Fruit fly (Drosophila melanogaster): ENCODE measurements around the gene CG14341.

CG14341 gene

DNA sequence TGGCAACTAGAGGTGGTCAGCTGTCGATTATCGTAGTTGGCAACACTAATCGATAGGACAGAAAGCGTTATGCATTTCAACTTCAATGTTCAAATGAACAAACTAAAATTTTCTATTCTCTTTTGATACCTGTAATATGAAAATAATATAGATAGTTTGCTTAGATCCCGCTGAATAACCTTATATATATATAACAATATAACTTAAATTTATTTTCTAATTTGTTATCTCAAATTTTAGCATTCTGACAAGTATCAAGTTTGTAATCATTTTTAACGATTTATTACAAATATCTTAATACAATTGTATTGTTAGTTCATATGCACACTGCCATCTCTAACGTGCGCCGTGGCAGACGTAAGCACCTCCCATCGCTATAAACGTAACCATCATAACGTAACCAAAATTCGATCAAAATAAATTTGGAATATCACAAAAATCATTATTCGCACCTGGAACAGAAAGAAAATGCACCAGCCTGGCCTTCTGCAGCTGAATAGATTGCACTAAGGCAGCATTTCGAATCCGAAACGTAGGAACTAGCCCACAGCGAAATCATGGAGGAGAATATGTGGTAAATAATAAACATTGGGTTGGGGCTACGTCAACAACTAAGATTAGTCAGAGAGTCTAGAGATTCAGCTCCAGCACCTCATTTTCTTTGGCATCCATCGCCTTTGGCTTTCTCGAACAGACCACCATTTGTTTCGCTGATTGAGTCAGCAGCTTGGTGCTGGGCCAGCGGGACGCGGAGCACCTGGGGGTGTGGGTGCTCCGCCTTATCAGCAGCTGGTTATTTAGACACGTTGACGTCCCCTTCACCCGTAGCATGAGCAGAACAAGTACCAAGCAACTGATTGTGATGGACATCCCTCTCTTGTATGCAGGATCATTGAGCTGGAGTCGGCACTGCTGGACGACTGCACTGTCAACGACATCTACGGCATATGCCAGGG, 37.1 kb upstream of the CG14341 start, which contains the start of the genes Pino and TBC1D23:
TSS of gene Pino (minus strand) at position 22 of the 956 bp plus-strand sequence.
TSS of gene TBC1D23 (plus strand) at position 385 of the 956 bp plus-strand sequence.
- TF ChIP-seq CG17801 (GFP tag; optimal IDR thresholded peaks at IDR 0.05; ENCODE audit: partially characterized antibody) = peak; percentile 67

DNA sequence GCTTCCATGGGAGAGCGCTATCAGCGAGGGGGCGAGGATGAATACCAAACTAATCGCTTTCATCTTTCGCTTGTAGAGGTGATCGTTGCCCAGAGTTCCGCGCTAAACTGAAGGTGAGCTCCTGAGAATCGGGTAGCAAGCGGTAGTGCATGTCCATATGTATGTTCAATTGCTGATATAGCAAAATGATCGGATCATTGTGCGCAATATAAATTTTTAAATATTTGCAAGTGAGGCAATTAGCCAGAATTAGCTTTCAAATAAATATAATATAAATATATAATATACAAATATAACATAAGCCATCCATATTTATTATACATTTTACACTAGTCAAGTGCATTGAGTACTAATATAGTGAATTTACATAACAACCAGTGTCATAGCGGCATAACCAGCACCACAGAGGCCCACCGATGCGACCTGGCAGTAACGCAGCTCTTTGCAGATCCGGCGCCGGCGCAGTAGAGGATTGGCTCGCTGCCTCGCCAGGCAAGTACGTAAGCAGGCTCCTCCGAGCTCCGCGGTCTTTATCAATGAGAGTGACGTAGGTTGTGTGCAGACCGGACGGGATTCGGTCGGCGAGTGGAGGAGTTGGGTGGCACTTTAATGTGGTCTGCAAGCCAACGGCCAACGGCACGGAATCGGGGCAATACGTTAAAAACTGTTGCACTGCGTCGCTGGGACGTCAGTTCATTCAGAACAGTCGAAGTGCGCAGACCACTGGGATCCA, 32.1 kb upstream of the CG14341 start, which contains the start of the genes Iris and CG4577:
TSS of gene Iris (minus strand) at position 88 of the 733 bp plus-strand sequence.
TSS of gene CG4577 (plus strand) at position 683 of the 733 bp plus-strand sequence.
- TF ChIP-seq CG17801 (GFP tag; optimal IDR thresholded peaks at IDR 0.05; ENCODE audit: partially characterized antibody) = no peak

DNA sequence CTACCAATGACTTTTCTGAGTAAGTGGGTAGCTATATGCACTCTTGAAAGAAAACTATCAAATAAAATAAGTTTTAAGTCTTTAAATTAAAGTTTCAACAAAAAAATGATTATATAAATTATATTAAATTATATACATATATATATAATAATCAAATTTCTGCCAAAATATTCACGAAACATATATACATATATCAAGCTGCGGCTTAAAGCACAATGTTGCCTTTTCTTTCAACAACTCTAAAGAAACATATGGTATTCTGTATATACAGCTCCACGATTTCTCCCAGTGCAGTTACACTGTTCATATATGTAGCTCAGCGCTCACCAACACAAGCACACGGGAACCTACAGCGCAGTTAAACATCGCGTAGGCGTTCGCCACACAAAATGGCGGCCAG, 30.8 kb upstream of the CG14341 start:
- no peak for TF ChIP-seq CG17801 (GFP tag; optimal IDR thresholded peaks at IDR 0.05; ENCODE audit: partially characterized antibody)

DNA sequence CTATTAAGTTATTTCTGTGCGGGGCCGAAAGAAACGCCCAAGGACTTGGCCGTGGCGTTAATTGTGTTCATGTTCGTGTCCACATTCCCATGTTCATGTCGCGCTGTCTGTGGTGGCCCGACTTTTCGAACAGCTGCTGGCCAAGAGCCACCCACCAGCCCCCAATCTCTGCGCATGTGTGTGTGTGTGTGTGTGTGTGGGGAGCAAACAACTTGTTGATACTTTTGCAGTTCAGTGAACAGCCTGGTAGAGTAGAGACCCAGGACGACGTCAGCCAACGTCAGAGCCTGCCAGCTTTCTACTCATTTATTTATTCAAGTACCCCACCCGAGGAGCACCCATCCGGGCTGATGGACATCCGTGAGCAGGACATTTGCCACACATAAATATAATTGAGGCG, 29.3 kb upstream of the CG14341 start:
- TF ChIP-seq CG17801 (GFP tag; optimal IDR thresholded peaks at IDR 0.05; ENCODE audit: partially characterized antibody) = no peak

DNA sequence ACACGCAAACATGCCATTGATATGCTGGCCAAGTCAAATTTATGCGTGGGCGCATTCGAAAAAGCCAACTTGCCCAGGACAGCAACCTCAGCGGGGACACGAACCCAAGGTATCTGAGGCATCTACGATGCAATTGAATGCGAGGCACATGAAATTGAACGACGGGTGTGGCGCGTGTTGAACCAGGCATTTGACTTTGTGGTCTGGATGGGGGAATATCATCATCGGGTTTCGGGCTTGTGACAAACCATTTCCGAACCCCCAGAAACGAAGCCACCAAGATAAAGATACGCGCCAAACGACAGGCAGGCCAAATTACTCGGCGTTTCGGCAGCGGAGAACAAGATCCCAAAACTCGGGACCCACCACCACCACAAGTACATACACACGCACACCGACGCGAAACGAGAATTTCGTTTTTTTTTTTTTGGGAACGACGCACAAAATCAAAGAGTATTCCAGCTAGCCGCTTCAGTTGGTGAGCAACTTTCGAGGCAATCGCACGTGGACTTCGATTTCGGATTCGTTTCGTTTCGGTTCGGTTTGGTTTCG, 23.5 kb upstream of the CG14341 start, which contains the start of gene MFS3:
TSS of gene MFS3 (plus strand) at position 472 of the 552 bp plus-strand sequence.
- no peak for TF ChIP-seq CG17801 (GFP tag; optimal IDR thresholded peaks at IDR 0.05; ENCODE audit: partially characterized antibody)

DNA sequence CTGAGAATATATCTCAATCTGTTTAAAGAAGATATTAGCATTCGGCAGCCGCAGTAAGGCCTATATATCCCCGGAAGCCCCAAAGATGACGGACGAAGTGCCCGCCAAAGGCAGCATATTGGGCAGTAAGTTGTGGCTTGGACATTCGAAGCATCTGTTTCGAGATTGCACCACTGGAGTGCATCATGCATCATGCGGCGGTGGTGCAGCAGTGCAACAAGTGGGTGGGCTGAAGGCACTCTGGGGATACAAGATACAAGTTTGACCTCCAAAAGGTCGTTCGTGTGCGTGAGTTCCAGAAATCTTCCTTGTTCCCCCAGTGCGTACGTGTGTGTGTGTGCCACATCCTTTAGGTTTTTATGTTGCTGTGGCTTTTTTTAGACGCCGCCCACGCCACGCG, 23.0 kb upstream of the CG14341 start:
- no peak for TF ChIP-seq CG17801 (GFP tag; optimal IDR thresholded peaks at IDR 0.05; ENCODE audit: partially characterized antibody)

DNA sequence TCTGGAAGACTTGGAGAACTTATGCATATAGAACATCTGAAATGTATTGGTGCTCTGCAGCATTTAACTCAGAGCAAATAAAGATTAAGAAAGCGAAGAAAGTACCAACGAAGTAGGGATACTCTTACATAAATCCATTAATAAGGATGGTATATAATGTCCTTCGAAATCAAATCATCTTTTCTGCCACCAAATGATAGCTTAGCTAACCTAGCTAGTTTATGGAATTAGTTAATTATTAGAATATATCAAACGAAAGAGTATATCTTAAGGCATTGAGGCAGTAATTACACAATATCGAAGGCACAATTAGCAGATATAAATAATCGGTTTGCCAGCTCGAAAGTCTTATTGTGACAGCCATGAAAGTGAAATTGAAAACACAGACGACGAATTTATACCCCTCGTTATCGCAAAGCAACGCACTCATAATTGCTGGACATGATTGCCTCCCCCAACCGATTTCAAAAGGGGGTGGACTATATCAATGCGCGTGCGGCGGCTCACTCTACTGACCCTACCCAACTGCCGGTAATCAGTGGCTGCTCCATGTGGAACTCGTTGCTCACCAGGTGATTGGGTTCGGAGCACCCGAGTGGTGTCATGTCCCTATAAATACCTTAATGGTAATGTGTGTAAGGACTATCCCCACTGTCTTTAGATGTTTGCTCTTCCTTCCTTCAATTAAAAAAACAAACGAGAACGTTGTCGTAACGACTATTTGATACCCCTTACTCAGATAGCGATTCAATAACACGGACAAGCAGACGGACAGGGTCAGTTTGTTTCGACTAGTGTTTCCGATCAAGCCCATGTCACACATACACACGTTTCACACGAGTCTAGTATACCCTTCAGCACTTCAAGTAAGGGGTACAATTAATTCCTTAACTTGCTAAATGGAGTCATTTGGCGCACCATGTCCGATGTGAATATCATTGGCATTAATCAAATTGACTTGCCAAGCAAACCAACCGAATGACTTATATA, 21.6 kb upstream of the CG14341 start:
- TF ChIP-seq CG17801 (GFP tag; optimal IDR thresholded peaks at IDR 0.05; ENCODE audit: partially characterized antibody) = no peak

DNA sequence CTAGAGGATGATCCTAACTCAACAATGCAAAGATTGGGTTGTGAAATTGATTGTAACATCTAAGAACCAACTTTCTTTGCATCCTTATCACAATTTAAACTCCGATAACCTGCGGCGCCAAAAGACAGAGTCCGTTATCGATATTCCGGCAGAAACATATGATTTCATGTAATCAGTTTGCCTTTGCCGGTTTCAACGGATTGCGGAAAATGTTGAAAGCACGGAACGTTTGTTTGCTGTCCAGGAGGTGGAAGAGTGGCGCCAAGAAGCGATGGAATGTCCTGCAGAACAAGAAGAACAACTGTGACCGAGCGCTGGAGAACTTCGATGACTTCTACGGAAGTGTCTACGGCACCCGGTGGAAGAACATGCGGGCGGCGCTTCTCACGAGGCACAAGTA, 18.6 kb upstream of the CG14341 start:
- no peak for TF ChIP-seq CG17801 (GFP tag; optimal IDR thresholded peaks at IDR 0.05; ENCODE audit: partially characterized antibody)

DNA sequence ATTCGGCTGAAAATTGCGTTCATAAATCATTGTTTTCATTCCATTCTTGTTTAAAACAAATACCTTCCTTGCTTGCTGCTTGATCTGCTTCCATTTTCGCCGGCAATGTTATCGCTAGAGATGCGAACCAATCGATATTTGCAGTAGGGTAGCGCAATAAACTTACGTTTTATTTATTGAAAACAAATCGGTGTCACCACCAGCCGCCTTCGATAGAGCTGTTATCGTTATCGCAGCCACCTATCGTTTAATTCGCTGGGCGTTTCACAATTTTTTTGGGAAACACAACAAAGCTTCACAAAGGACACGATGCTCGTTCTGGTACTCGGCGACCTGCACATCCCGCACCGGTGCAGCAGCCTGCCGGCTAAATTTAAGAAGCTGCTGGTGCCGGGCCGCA, 15.8 kb upstream of the CG14341 start, which contains the start of the genes Tfb4 and Vps29:
TSS of gene Tfb4 (minus strand) at position 124 of the 400 bp plus-strand sequence.
TSS of gene Vps29 (plus strand) at position 213 of the 400 bp plus-strand sequence.
- peak; percentile 62 for TF ChIP-seq CG17801 (GFP tag; optimal IDR thresholded peaks at IDR 0.05; ENCODE audit: partially characterized antibody)

DNA sequence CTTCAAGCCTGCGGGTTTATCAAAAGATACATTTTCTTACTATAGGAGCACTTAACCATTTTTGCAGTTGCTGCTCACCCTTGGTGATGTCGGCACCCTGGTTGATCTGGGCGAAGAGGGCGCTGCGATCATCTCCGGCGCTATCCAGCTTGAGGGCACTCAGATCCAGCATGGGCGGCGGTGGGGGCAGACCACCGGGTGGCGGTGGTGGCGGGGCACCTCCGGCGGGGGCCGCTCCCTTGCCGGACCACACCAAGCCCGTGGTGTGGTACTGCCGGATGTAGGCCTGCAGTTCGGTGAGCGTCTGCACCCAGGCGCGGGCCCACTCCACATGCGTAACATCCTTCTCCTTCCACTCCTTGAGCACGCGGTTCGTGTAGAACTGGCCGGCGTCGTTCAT, 13.6 kb upstream of the CG14341 start:
- TF ChIP-seq CG17801 (GFP tag; optimal IDR thresholded peaks at IDR 0.05; ENCODE audit: partially characterized antibody) = no peak

DNA sequence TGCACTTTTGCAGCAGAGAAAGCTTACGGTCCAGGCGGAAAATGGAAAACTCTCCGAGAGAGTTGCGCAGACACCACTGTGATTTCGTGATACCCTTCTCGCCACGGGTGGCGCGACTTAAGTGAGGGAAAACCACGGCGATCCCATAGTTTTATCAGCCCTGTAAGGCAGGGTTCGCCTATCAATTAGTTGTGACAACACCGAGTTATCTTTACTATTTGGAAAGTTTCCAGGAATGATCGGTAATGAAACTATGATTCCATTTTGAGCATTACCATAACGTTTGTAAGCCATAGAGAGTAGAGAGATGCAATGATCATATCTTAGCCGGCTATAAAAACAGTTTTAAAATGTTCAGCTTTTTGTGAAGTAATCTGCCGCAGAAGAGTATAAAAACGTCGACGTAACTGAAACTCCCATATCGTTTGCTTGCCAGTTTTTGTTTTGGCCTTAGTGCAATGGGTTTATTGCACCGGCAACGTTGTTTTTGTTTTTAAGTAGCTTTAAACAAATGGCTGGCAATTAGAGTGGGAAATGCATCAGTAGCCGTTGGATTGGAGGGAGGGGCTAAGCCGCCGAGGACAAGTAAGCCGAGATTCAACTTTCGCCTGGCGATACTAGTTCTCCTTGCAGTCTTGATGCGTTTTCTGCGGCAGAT, 9.6 kb upstream of the CG14341 start:
- no peak for TF ChIP-seq CG17801 (GFP tag; optimal IDR thresholded peaks at IDR 0.05; ENCODE audit: partially characterized antibody)

DNA sequence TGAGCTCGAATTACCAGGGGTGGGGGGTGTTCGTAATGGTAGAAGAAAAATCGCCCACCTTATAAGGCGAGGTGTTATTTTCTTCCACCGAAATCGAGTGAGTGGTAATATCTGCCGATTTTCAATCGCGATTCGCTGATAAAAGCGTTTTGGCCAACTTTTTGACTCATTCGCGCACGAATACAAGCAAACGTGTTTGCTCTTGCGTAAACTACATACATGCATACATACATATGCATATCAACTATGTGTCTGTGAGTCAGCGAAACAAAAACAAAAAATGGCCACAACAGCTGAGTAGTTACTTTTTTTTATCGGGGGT, 9.0 kb upstream of the CG14341 start:
- TF ChIP-seq CG17801 (GFP tag; optimal IDR thresholded peaks at IDR 0.05; ENCODE audit: partially characterized antibody) = no peak

DNA sequence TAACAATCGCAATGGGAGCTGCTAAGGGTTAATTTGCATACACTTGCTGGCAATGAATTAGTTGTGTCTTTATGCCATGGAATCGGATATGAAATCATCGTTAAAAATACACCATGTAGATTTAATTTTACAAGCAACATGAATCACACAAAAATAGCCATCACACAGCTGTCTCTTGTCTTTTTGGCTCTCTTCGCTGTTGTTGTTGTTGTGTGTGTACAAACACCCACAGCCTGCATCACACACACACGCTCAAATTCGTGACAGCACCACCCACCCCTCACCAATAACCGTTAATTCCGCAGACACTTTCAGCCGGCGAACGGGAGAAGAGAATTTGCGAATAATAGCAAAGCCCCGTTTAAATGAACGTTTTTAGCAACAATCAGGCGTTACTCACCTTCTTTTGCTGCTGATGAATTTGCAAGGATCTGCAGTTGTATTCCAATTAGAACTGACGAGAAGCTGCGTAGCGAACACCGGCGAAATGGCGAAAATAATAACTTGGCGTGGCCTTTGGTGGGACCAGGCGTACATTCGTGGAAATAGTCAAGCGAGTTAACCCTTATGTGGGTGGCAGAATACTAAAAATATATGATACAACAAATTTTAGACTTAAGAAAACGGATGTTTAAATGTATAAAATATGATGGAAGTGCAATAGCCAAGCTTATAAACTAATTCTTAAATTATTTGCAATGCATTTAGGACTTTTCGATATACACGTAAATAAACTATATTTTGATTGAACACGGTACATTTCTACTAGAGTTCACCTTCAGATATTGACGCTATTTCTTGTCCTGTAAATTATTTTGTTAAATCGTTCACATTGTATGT, 8.4 kb upstream of the CG14341 start, which contains the start of gene capt:
TSS of gene capt (minus strand) at position 584 of the 840 bp plus-strand sequence.
- TF ChIP-seq CG17801 (GFP tag; optimal IDR thresholded peaks at IDR 0.05; ENCODE audit: partially characterized antibody) = no peak
